Fruit fly (Drosophila melanogaster) Kc167 (cell line): ENCODE data around the gene sinu.

Experiments
- Myc ChIP-seq: fragments of >200 bp; optimal IDR thresholded peaks from 2 replicates; lab custom pipeline; 2017; ENCODE audit warnings: missing external identifiers
- Sin3A ChIP-seq: fragments of >200 bp; optimal IDR thresholded peaks from 2 replicates; lab custom pipeline; 2018; ENCODE audit warnings: missing external identifiers
- h ChIP-seq: fragments of >200 bp; optimal IDR thresholded peaks from 3 replicates; lab custom pipeline; 2018; ENCODE audit warnings: missing external identifiers
- insv ChIP-seq: fragments of >200 bp; optimal IDR thresholded peaks from 3 replicates; lab custom pipeline; 2018; ENCODE audit warnings: missing external identifiers
- psq ChIP-seq: fragments of >200 bp; optimal IDR thresholded peaks from 2 replicates; lab custom pipeline; 2017; ENCODE audit warnings: missing external identifiers
- ttk ChIP-seq: sonication (Bioruptor generic); optimal IDR thresholded peaks from 2 replicates; lab custom pipeline; 2017; ENCODE audit warnings: missing external identifiers

Gene sinu

dm6 chr3L:5581542-5581941 is 20.1 kb upstream of the sinu start:
- no peak for TF ChIP-seq h (lab: Kevin White, UChicago)
- TF ChIP-seq insv (lab: Kevin White, UChicago) = no peak
- no peak for TF ChIP-seq Sin3A (lab: Kevin White, UChicago)
- TF ChIP-seq ttk (lab: Kevin White, UChicago) = no peak
- TF ChIP-seq psq (lab: Kevin White, UChicago) = no peak

- no peak for TF ChIP-seq Sin3A (lab: Kevin White, UChicago)
- no peak for TF ChIP-seq h (lab: Kevin White, UChicago)
- no peak for TF ChIP-seq Myc (lab: Kevin White, UChicago)
- no peak for TF ChIP-seq ttk (lab: Kevin White, UChicago)
- TF ChIP-seq insv (lab: Kevin White, UChicago) = no peak
- no peak for TF ChIP-seq psq (lab: Kevin White, UChicago)
These were observed 19.2 kb upstream of the sinu start for dm6 chr3L:5580490-5581116.

- TF ChIP-seq insv (lab: Kevin White, UChicago) (no peak), Sin3A (lab: Kevin White, UChicago) (no peak), Myc (lab: Kevin White, UChicago) (no peak), ttk (lab: Kevin White, UChicago) (no peak), h (lab: Kevin White, UChicago) (no peak), psq (lab: Kevin White, UChicago) (no peak)
These were observed 18.4 kb upstream of the sinu start for dm6 chr3L:5579762-5580161.

dm6 chr3L:5578595-5578994 is 17.2 kb upstream of the sinu start:
- TF ChIP-seq insv (lab: Kevin White, UChicago) (no peak), ttk (lab: Kevin White, UChicago) (no peak), h (lab: Kevin White, UChicago) (no peak), Myc (lab: Kevin White, UChicago) (no peak), Sin3A (lab: Kevin White, UChicago) (no peak), psq (lab: Kevin White, UChicago) (no peak)

DNA sequence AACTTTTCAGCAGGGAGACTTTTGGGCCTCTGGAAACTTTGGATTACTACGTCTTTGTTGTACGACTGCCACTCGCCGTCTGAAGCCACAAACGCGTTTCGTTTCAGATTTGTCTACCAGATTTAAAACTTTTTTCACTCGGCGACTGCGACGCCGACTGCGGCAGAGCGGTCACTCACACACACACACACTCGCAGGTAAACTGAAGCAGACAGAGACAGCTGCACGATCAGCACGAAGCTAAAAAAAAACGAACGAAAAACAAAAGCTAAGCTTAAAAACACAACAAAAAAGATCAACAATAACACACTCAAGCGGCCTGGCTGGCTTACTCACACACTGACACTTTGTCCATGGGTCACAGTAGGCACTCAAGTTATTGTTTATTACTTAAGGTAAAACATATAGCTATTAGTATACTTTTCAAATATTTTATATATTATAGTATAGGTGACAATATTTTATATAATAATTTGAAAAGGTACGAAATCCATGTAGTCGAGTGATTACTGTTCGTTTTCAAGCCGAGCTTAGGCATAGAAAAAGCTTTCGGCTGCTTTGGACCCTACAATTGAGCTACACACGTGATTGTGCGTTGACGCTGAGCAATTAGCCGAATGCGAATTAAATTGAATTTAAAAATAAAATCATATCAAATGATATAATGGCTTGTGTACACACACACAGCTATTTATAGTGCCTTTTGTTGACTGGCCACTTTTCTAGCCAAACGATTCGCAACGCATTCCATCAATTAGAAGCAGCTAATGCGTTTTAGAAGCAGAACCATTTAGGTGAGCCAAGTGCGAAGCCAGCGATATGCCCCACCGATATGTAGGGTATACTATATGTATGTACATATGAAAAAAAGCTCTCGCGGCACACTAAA is 16.1 kb upstream of the sinu start, which contains the start of gene Msr-110:
Gene Msr-110, minus strand, starts transcription at position 99 of the 889 bp plus-strand sequence.
- TF ChIP-seq Sin3A (lab: Kevin White, UChicago) = no peak

- TF ChIP-seq ttk (lab: Kevin White, UChicago) (no peak), psq (lab: Kevin White, UChicago) (no peak), h (lab: Kevin White, UChicago) (no peak), Myc (lab: Kevin White, UChicago) (no peak), insv (lab: Kevin White, UChicago) (no peak), Sin3A (lab: Kevin White, UChicago) (no peak)
These were observed 15.1 kb upstream of the sinu start for dm6 chr3L:5576543-5576942.

DNA sequence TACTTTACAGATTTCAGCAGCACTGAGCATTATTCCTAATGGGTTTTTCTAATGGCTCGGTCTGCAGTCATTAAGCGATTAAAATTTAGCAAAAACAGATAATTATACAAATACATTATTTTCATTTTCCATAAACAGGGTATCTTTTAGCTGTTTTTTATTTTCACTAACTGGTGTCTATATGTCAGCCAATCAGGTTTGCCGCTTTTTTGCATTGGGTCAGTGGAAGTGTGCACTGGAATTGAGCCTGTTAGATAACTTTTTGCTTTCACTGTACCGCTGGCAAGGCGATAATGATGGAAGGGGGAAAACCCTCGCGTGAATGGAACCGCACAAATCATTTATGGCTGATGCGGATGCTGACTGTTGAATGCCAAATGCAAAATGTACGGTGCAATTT is 14.1 kb upstream of the sinu start:
- TF ChIP-seq h (lab: Kevin White, UChicago) = no peak
- TF ChIP-seq Myc (lab: Kevin White, UChicago) = no peak
- no peak for TF ChIP-seq psq (lab: Kevin White, UChicago)
- TF ChIP-seq ttk (lab: Kevin White, UChicago) = no peak
- TF ChIP-seq Sin3A (lab: Kevin White, UChicago) = no peak
- TF ChIP-seq insv (lab: Kevin White, UChicago) = no peak

- no peak for TF ChIP-seq Myc (lab: Kevin White, UChicago)
- TF ChIP-seq h (lab: Kevin White, UChicago) = no peak
- no peak for TF ChIP-seq ttk (lab: Kevin White, UChicago)
- no peak for TF ChIP-seq psq (lab: Kevin White, UChicago)
- TF ChIP-seq Sin3A (lab: Kevin White, UChicago) = no peak
- TF ChIP-seq insv (lab: Kevin White, UChicago) = no peak
These were observed 9.7 kb upstream of the sinu start for dm6 chr3L:5571051-5571450.

- TF ChIP-seq Myc (lab: Kevin White, UChicago) (no peak), h (lab: Kevin White, UChicago) (no peak), ttk (lab: Kevin White, UChicago) (no peak), psq (lab: Kevin White, UChicago) (no peak)
These were observed 8.3 kb upstream of the sinu start for dm6 chr3L:5569724-5570123.

DNA sequence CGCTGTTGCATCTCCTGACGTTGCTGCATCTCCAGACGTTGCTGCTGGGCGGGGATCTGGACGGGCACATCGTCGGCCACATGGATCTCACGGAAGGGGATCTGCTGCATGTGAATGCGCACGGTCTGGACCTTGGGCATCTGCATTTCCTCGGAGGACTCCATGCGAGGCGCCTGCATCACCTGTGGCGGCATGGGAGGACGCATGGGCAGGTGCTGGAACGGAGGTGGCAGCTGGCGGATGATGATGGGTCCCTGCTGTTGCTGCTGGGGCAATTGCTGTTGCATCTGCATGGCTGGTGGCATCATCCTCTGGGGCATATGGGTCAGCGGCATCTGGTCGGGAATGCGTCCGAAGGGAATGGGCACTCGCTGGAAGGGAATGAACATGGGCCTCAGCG is 7.0 kb upstream of the sinu start:
- no peak for TF ChIP-seq psq (lab: Kevin White, UChicago)

DNA sequence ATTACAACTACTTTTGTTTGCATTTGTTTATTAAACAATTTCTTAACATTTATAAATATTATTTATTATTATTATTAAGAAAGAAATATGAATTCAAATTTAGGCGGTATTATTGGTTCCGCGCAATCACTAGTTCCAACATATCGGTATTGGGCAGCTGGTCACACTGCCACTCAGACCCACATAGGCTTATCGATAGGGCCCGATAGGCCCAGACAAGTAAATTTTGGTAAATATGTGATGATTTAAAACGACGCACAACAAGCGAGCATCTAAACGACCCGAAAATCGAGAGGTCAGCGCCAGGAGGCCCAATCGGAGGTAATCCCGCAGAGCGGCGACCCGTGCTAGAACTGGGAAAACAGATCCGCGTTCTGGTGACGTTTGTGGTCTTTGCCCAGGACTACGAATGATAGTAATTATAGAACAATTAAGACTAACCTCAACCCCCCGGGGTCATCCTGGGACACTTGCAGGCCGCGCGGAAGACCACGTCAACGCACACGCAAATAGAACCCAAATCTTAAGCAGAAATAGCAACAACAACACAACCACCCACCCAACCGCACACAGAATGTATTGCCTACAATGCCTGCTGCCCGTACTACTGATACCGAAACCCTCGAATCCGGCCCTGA is 3.8 kb upstream of the sinu start, which contains the start of gene bc10:
Gene bc10, plus strand, starts transcription at position 181 of the 638 bp plus-strand sequence.
- TF ChIP-seq psq (lab: Kevin White, UChicago) (no peak), ttk (lab: Kevin White, UChicago) (no peak), insv (lab: Kevin White, UChicago) (no peak), Sin3A (lab: Kevin White, UChicago) (no peak), h (lab: Kevin White, UChicago) (no peak), Myc (lab: Kevin White, UChicago) (no peak)
